Fruit fly (Drosophila melanogaster): ENCODE measurements around the gene CG11672.

CG11672 gene

dm6 chr3R:8277494-8278293 is 12.7 kb downstream of the CG11672 start, which contains the start of gene ato:
Gene ato, plus strand, starts transcription at chr3R:8278052.
- TF ChIP-seq Dif (GFP tag; optimal IDR thresholded peaks at IDR 0.05; ENCODE audit: partially characterized antibody) = no peak
- peak; percentile 60 for TF ChIP-seq Vsx2 (GFP tag; optimal IDR thresholded peaks at IDR 0.05; ENCODE audit: partially characterized antibody)
- TF ChIP-seq fru (GFP tag; optimal IDR thresholded peaks at IDR 0.05) = no peak

dm6 chr3R:8275031-8275430 is 15.3 kb downstream of the CG11672 start:
- no peak for TF ChIP-seq HLH106 (tag; optimal IDR thresholded peaks at IDR 0.05)
- TF ChIP-seq woc (GFP tag; optimal IDR thresholded peaks at IDR 0.05) = no peak
- no peak for TF ChIP-seq ey (GFP tag; optimal IDR thresholded peaks at IDR 0.05)
- TF ChIP-seq Vsx2 (GFP tag; optimal IDR thresholded peaks at IDR 0.05; ENCODE audit: partially characterized antibody) = no peak
- no peak for TF ChIP-seq dmrt93B (GFP tag; optimal IDR thresholded peaks at IDR 0.05)
- no peak for TF ChIP-seq OdsH (GFP tag; optimal IDR thresholded peaks at IDR 0.05)
- no peak for TF ChIP-seq sv (GFP tag; optimal IDR thresholded peaks at IDR 0.05)
- no peak for TF ChIP-seq tai (GFP tag; optimal IDR thresholded peaks at IDR 0.05)

dm6 chr3R:8272573-8273165 is 17.7 kb downstream of the CG11672 start:
- no peak for TF ChIP-seq Rel (GFP tag; optimal IDR thresholded peaks at IDR 0.05)
- peak; percentile 23 for TF ChIP-seq Rel (tag; optimal IDR thresholded peaks at IDR 0.05)
- peak in 1 of 2 experiments; percentile 69 for TF ChIP-seq foxo (GFP tag; optimal IDR thresholded peaks at IDR 0.05)
- TF ChIP-seq lola (GFP tag; optimal IDR thresholded peaks at IDR 0.05) = no peak
- TF ChIP-seq Sp1 (GFP tag; optimal IDR thresholded peaks at IDR 0.05) = peak; percentile 10
- peak; percentile 63 for TF ChIP-seq rgr (GFP tag; optimal IDR thresholded peaks at IDR 0.05)
- peak; percentile 79 for TF ChIP-seq h (GFP tag; optimal IDR thresholded peaks at IDR 0.05)
- peak; percentile 56 for TF ChIP-seq psq (GFP tag; optimal IDR thresholded peaks at IDR 0.05)
- TF ChIP-seq pan (optimal IDR thresholded peaks at IDR 0.05) = no peak
- peak; percentile 65 for TF ChIP-seq ey (GFP tag; optimal IDR thresholded peaks at IDR 0.05)
- peak; percentile 62 for TF ChIP-seq HLH106 (tag; optimal IDR thresholded peaks at IDR 0.05)
- TF ChIP-seq Dfd (GFP tag; optimal IDR thresholded peaks at IDR 0.05) = no peak
- peak; percentile 70 for TF ChIP-seq fru (GFP tag; optimal IDR thresholded peaks at IDR 0.05)
- peak; percentile 60 for TF ChIP-seq OdsH (GFP tag; optimal IDR thresholded peaks at IDR 0.05)
- no peak for TF ChIP-seq jim (GFP tag; optimal IDR thresholded peaks at IDR 0.05)
- TF ChIP-seq br (GFP tag; optimal IDR thresholded peaks at IDR 0.05) = peak; percentile 71
- no peak for TF ChIP-seq CG32264 (GFP tag; optimal IDR thresholded peaks at IDR 0.05)

- TF ChIP-seq CG32264 (GFP tag; optimal IDR thresholded peaks at IDR 0.05) (no peak), Myc (optimal IDR thresholded peaks at IDR 0.05) (peak; percentile 55), Dif (GFP tag; optimal IDR thresholded peaks at IDR 0.05; ENCODE audit: partially characterized antibody) (peak; percentile 13)
Measured at dm6 chr3R:8269740-8270139, 20.6 kb downstream of the CG11672 start, which contains the start of gene CG9630. Gene CG9630, minus strand, starts transcription at chr3R:8269896.

dm6 chr3R:8264302-8265080 is 25.9 kb downstream of the CG11672 start, which contains the start of the genes RPA1 and Mcm2:
Gene RPA1, minus strand, starts transcription at chr3R:8264451.
Gene Mcm2, plus strand, starts transcription at chr3R:8264970.
- TF ChIP-seq lola (GFP tag; optimal IDR thresholded peaks at IDR 0.05) (no peak), Vsx2 (GFP tag; optimal IDR thresholded peaks at IDR 0.05; ENCODE audit: partially characterized antibody) (no peak), Hr83 (GFP tag; optimal IDR thresholded peaks at IDR 0.05; ENCODE audit: poor library complexity, severe bottlenecking) (peak; percentile 73), Dfd (GFP tag; optimal IDR thresholded peaks at IDR 0.05) (no peak), CrebA (GFP tag; optimal IDR thresholded peaks at IDR 0.05; ENCODE audit: borderline replicate concordance) (no peak), Dif (GFP tag; optimal IDR thresholded peaks at IDR 0.05; ENCODE audit: partially characterized antibody) (no peak), rgr (GFP tag; optimal IDR thresholded peaks at IDR 0.05) (peak; percentile 74), Sp1 (GFP tag; optimal IDR thresholded peaks at IDR 0.05) (peak; percentile 84), usp (GFP tag; optimal IDR thresholded peaks at IDR 0.05) (no peak), GATAd (GFP tag; optimal IDR thresholded peaks at IDR 0.05) (peak; percentile 8), Hnf4 (GFP tag; optimal IDR thresholded peaks at IDR 0.05) (no peak), br (GFP tag; optimal IDR thresholded peaks at IDR 0.05) (peak; percentile 49), tai (GFP tag; optimal IDR thresholded peaks at IDR 0.05) (no peak), dsf (GFP tag; optimal IDR thresholded peaks at IDR 0.05; ENCODE audit: borderline replicate concordance) (peak; percentile 39), ey (GFP tag; optimal IDR thresholded peaks at IDR 0.05) (peak; percentile 69), CG9705 (GFP tag; optimal IDR thresholded peaks at IDR 0.05) (peak; percentile 64), HLH106 (tag; optimal IDR thresholded peaks at IDR 0.05) (peak; percentile 87), dl (GFP tag; optimal IDR thresholded peaks at IDR 0.05; ENCODE audit: insufficient read depth in 1 of 2, partially characterized antibody in 2 of 2) (no peak), woc (GFP tag; optimal IDR thresholded peaks at IDR 0.05) (peak; percentile 81), dmrt93B (GFP tag; optimal IDR thresholded peaks at IDR 0.05) (peak; percentile 83), Rel (GFP tag; optimal IDR thresholded peaks at IDR 0.05) (no peak), Rel (tag; optimal IDR thresholded peaks at IDR 0.05) (peak; percentile 19), sage (GFP tag; optimal IDR thresholded peaks at IDR 0.05) (no peak), N (GFP tag; optimal IDR thresholded peaks at IDR 0.05) (no peak), psq (GFP tag; optimal IDR thresholded peaks at IDR 0.05) (peak; percentile 77), brk (GFP tag; optimal IDR thresholded peaks at IDR 0.05) (no peak), CG32264 (GFP tag; optimal IDR thresholded peaks at IDR 0.05) (no peak), jim (GFP tag; optimal IDR thresholded peaks at IDR 0.05) (peak; percentile 76)

Measured in whole organism, wandering third instar larva.